Worm (Caenorhabditis elegans): Measurements from ENCODE around the gene F11G11.5.
"Not testable (repeated sequence)": the region's sequence is repeated elsewhere in the genome, so short reads cannot be mapped to it uniquely, and the experiment has no call there.

Gene F11G11.5

DNA sequence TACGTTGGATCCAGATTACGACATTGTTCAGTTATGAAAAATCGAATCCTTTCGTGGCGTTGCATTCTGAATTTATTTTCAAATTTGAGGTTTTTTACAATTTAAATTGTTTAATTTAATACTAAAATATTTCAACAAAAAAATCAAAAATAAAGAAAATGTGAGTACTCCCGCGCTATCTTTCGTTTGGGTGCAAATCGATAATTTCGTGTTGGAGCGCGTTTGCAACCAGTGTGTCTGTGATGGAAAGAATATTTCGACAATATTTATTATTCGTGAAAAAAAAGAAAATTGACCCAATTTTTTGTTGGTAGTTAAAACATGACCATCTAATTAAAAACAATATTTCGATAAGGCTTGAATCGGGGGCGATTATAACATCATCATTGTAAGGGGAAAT is 44.3 kb downstream of the F11G11.5 start, which contains the start of gene R05F9.9 (continued):
- TF ChIP-seq pax-3 (tag; optimal IDR thresholded peaks at IDR 0.05), result no peak
- TF ChIP-seq F16B12.6 (tag; optimal IDR thresholded peaks at IDR 0.05), result no peak
- TF ChIP-seq ztf-11 (tag; optimal IDR thresholded peaks at IDR 0.05), result no peak
- no peak for TF ChIP-seq hpl-2 (GFP tag; optimal IDR thresholded peaks at IDR 0.05)
- TF ChIP-seq aha-1 (tag; optimal IDR thresholded peaks at IDR 0.05), result no peak
- no peak for TF ChIP-seq ets-5 (GFP tag; IDR thresholded peaks at IDR 0.05)
- TF ChIP-seq nhr-47 (tag; optimal IDR thresholded peaks at IDR 0.05), result peak; percentile 3
- TF ChIP-seq tbx-2 (tag; optimal IDR thresholded peaks at IDR 0.05), result peak; percentile 3
- TF ChIP-seq mep-1 (tag; optimal IDR thresholded peaks at IDR 0.05), result peak; percentile 62
- TF ChIP-seq nhr-28 (tag; optimal IDR thresholded peaks at IDR 0.05), result no peak
- TF ChIP-seq ama-1 (optimal IDR thresholded peaks at IDR 0.05), result peak; percentile 61
- no peak for TF ChIP-seq pqm-1 (tag; optimal IDR thresholded peaks at IDR 0.05)
- no peak for TF ChIP-seq nhr-77 (tag; optimal IDR thresholded peaks at IDR 0.05)
- TF ChIP-seq unc-86 (tag; optimal IDR thresholded peaks at IDR 0.05), result no peak
- no peak for TF ChIP-seq fos-1 (tag; optimal IDR thresholded peaks at IDR 0.05)
- TF ChIP-seq elt-2 (tag; optimal IDR thresholded peaks at IDR 0.05), result peak; percentile 71
- peak; percentile 43 to 54 for TF ChIP-seq lsy-2 (tag; optimal IDR thresholded peaks at IDR 0.05)
- peak; percentile 37 for TF ChIP-seq blmp-1 (tag; optimal IDR thresholded peaks at IDR 0.05)
- TF ChIP-seq mab-9 (GFP tag; IDR thresholded peaks at IDR 0.05), result no peak
- TF ChIP-seq unc-30 (tag; optimal IDR thresholded peaks at IDR 0.05), result no peak
- TF ChIP-seq lin-13 (GFP tag; optimal IDR thresholded peaks at IDR 0.05), result no peak
- TF ChIP-seq tlp-1 (tag; optimal IDR thresholded peaks at IDR 0.05), result no peak
- no peak for TF ChIP-seq nhr-84 (tag; optimal IDR thresholded peaks at IDR 0.05)
- TF ChIP-seq grh-1 (GFP tag; IDR thresholded peaks at IDR 0.05), result no peak
- no peak for TF ChIP-seq fkh-10 (GFP tag; optimal IDR thresholded peaks at IDR 0.05)
- no peak for TF ChIP-seq sptf-1 (tag; optimal IDR thresholded peaks at IDR 0.05)
- no peak for TF ChIP-seq nhr-19 (GFP tag; conservative IDR thresholded peaks at IDR 0.05)
- TF ChIP-seq dpl-1 (GFP tag; optimal IDR thresholded peaks at IDR 0.05), result peak; percentile 24 to 73 (median 28)
- TF ChIP-seq rnt-1 (tag; optimal IDR thresholded peaks at IDR 0.05), result peak; percentile 8
- no peak for TF ChIP-seq ceh-88 (GFP tag; IDR thresholded peaks at IDR 0.05)
- no peak for TF ChIP-seq lir-3 (tag; optimal IDR thresholded peaks at IDR 0.05; ENCODE audit: poor library complexity)
- TF ChIP-seq alr-1 (tag; optimal IDR thresholded peaks at IDR 0.05; ENCODE audit: borderline replicate concordance), result no peak
- TF ChIP-seq unc-62 (GFP tag; optimal IDR thresholded peaks at IDR 0.05), result no peak
- peak; percentile 63 for TF ChIP-seq nhr-85 (tag)
- no peak for TF ChIP-seq unc-130 (tag; optimal IDR thresholded peaks at IDR 0.05)
- TF ChIP-seq mef-2 (tag; optimal IDR thresholded peaks at IDR 0.05), result no peak
- peak; percentile 52 for TF ChIP-seq nhr-71 (tag; optimal IDR thresholded peaks at IDR 0.05)
- no peak for TF ChIP-seq zag-1 (tag; optimal IDR thresholded peaks at IDR 0.05)
- TF ChIP-seq ztf-4 (tag; optimal IDR thresholded peaks at IDR 0.05), result no peak
- TF ChIP-seq swsn-7 (tag; optimal IDR thresholded peaks at IDR 0.05), result no peak
- TF ChIP-seq snpc-4 (tag; optimal IDR thresholded peaks at IDR 0.05), result no peak
- TF ChIP-seq efl-1 (optimal IDR thresholded peaks at IDR 0.05), result peak; percentile 39 to 49
- TF ChIP-seq efl-1 (GFP tag; optimal IDR thresholded peaks at IDR 0.05 in 1 of 2), result peak; percentile 66 to 93
- no peak for TF ChIP-seq ceh-63 (GFP tag; optimal IDR thresholded peaks at IDR 0.05)
- TF ChIP-seq nhr-20 (tag; optimal IDR thresholded peaks at IDR 0.05), result peak; percentile 1
- TF ChIP-seq C34B4.2 (tag; optimal IDR thresholded peaks at IDR 0.05), result no peak

DNA sequence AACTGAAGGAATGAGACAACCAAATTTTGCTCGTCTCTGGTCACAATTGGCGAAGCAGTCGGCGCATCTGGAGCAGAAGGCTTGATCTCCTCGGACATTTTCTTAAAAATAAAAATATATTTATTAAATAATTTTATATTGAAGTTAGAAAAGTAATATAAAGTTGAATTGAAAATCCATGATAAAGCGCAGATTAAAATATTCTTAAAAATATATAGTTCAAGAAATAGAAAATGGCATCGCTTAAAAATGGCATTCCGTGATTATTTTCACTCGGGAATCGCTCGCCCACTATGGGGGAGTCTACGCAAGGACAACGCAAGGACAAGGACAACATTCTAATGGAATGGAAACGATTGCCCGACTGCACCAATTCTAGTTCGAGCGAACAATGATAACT is 46.0 kb downstream of the F11G11.5 start, which contains the start of gene sgt-1:
TSS of gene sgt-1 (minus strand) at position 101 of the 400 bp plus-strand sequence.
- not testable (repeated sequence) for TF ChIP-seq nhr-28, fkh-8, zag-1 (tag; optimal IDR thresholded peaks at IDR 0.05)
